Worm (Caenorhabditis elegans): Measurements from ENCODE around the gene mab-5.

Gene mab-5

DNA sequence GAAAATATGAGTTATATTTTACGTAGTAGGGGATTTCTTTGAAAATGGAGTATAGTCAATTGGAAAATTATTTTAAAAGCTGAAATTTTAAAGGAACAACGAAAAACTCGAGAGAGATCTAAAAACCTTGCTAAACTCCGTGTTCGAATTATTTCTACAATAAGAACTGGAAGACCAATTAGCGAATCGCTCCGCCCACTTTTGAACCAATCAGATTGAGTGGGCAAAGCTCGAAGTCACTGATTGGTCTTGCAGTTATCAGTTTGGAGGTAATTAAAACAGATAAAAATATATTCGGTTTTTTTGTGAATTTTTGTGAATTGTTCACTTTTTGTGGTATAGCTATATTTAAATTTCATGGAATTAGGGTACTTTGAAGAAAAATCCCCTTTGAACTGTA is 40.0 kb upstream of the mab-5 start:
- TF ChIP-seq elt-1 (tag; optimal IDR thresholded peaks at IDR 0.05) (no peak), nfya-1 (tag; optimal IDR thresholded peaks at IDR 0.05; ENCODE audit: insufficient read depth) (peak; percentile 98)

DNA sequence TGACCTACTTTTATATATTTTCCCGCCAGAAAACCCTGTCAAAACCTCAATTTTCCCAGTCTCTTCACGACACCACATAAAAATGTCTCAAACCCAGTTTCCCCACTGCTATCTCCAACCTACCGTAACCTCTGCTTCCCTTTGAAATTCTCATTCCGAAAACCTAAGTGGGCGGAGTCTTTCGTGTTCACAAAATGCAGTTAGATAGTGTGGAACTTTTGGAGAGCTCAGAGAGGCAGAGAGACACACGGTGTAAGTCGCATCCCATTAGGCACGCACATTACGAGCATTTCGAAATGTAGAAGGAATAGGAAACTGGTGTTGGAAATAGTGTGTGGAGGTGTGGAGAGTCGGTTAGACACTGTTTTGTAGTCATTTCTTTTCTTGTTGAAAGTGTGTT is 36.6 kb upstream of the mab-5 start:
- TF ChIP-seq egl-5 (tag; optimal IDR thresholded peaks at IDR 0.05) (peak; percentile 100), nfya-1 (tag; optimal IDR thresholded peaks at IDR 0.05; ENCODE audit: insufficient read depth) (peak; percentile 69), nhr-12 (tag; optimal IDR thresholded peaks at IDR 0.05) (no peak)

DNA sequence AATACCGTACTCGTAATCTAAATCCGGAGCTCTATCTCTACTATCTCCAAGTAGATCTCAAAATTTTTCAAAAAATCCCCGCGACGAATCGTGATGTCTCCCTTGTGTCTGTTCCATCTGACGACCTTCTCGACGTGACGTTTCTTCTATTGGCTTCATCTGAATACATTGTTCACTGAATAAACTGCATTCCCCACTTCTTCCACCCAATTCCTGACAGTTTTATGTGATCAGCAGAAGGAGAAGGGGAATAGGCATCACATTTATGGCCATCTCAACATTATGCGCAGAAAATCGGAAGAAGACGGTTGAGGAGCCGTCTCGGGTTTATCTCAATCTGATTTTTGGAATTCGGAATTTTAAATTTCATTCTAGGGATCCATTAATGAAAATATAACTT is 35.7 kb upstream of the mab-5 start:
- TF ChIP-seq lin-15B (tag; optimal IDR thresholded peaks at IDR 0.05) (no peak), nhr-11 (tag; optimal IDR thresholded peaks at IDR 0.05) (no peak), elt-1 (tag; optimal IDR thresholded peaks at IDR 0.05) (no peak), egl-5 (tag; optimal IDR thresholded peaks at IDR 0.05) (peak; percentile 100), jun-1 (tag; optimal IDR thresholded peaks at IDR 0.05) (no peak), elt-3 (tag; optimal IDR thresholded peaks at IDR 0.05) (no peak)

DNA sequence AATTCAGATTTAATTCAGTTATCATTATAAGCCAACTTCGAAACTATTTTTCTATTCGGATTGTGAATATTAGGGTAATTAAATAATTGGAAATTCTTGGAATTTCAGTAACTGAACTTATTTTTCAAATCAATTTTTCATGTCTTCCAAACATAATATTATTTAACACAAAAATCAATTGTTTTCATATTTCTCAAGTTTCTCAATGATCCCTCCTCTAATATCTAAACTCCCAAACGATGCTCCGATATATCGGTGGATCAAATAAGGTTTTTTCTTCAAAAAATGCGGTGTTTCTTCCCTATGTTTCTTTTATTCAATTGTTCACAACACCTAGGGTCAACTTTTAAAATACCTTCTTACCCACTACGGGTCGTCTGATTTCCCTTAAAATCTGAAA is 33.2 kb upstream of the mab-5 start:
- TF ChIP-seq elt-3 (tag; optimal IDR thresholded peaks at IDR 0.05) (no peak), nhr-23 (tag; optimal IDR thresholded peaks at IDR 0.05) (peak; percentile 100), skn-1 (tag; optimal IDR thresholded peaks at IDR 0.05) (peak; percentile 100)

DNA sequence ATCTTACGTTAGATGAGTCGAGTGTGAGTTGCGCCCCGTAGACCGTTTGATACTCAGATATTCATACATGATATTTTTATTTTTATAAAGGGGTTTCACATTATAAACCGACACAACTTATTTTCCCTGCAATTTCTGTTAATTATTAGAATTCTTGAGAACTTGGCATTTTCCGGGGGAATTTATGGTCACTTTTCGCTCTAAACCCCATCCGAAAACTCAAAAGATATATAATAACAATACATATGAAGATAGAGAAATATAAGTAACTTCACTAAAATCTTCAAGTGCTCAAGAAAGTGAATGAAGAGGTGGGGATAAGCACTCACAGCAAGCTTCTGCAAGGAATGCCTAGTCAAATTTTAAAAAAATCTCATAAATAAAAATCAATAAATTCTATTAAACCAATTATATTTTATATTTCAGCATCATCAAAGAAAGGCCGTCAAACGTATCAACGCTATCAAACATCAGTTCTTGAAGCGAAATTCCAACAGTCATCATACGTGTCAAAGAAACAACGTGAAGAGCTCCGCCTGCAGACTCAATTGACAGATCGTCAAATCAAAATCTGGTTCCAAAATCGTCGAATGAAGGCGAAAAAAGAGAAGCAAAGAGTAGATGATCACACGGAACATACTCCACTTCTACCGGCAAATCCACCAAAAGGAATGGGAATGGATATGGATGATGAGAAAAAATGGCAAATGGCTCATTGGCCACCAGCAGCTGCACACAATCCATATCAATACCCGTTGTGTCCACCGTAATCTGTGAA is 32.5 kb upstream of the mab-5 start:
- TF ChIP-seq egl-5 (tag; optimal IDR thresholded peaks at IDR 0.05), result peak; percentile 27
- TF ChIP-seq ZK546.5 (tag; optimal IDR thresholded peaks at IDR 0.05), result no peak
- peak; percentile 100 for TF ChIP-seq skn-1 (tag; optimal IDR thresholded peaks at IDR 0.05)
- TF ChIP-seq snpc-4 (tag; optimal IDR thresholded peaks at IDR 0.05), result no peak
- no peak for TF ChIP-seq egl-27 (tag; optimal IDR thresholded peaks at IDR 0.05)
- peak; percentile 99 for TF ChIP-seq nhr-23 (tag; optimal IDR thresholded peaks at IDR 0.05)
- TF ChIP-seq mdl-1 (tag; optimal IDR thresholded peaks at IDR 0.05), result no peak

DNA sequence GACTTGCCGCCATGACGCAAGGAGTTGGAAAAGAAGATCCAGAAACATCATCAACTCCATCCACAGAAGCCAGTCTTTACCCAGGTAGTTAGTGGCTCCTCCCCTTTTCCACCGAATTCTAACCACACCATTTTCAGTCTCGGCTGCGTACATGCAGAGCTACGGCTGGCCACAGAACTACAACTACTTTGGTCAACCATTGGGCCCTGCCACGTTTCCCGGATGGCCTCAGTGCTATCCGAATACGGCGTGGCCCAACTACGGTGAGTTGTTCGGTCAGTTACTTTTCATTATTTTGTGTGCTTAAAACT is 31.8 kb upstream of the mab-5 start:
- no peak for TF ChIP-seq mml-1 (tag; optimal IDR thresholded peaks at IDR 0.05)
- TF ChIP-seq sea-2 (GFP tag; optimal IDR thresholded peaks at IDR 0.05), result no peak
- TF ChIP-seq daf-12 (tag; optimal IDR thresholded peaks at IDR 0.05), result no peak
- no peak for TF ChIP-seq jun-1 (tag; optimal IDR thresholded peaks at IDR 0.05)
- no peak for TF ChIP-seq nfya-1 (tag; optimal IDR thresholded peaks at IDR 0.05; ENCODE audit: insufficient read depth)
- TF ChIP-seq skn-1 (tag; optimal IDR thresholded peaks at IDR 0.05), result no peak
- no peak for TF ChIP-seq nhr-23 (tag; optimal IDR thresholded peaks at IDR 0.05)
- no peak for TF ChIP-seq mdl-1 (tag; optimal IDR thresholded peaks at IDR 0.05)
- no peak for TF ChIP-seq nhr-67 (tag; optimal IDR thresholded peaks at IDR 0.05)
- no peak for TF ChIP-seq ztf-4 (tag; optimal IDR thresholded peaks at IDR 0.05)
- TF ChIP-seq unc-62 (GFP tag; optimal IDR thresholded peaks at IDR 0.05), result no peak
- no peak for TF ChIP-seq nhr-11 (tag; optimal IDR thresholded peaks at IDR 0.05)
- TF ChIP-seq fkh-2 (tag; optimal IDR thresholded peaks at IDR 0.05), result no peak
- TF ChIP-seq nhr-28 (tag; optimal IDR thresholded peaks at IDR 0.05), result no peak

DNA sequence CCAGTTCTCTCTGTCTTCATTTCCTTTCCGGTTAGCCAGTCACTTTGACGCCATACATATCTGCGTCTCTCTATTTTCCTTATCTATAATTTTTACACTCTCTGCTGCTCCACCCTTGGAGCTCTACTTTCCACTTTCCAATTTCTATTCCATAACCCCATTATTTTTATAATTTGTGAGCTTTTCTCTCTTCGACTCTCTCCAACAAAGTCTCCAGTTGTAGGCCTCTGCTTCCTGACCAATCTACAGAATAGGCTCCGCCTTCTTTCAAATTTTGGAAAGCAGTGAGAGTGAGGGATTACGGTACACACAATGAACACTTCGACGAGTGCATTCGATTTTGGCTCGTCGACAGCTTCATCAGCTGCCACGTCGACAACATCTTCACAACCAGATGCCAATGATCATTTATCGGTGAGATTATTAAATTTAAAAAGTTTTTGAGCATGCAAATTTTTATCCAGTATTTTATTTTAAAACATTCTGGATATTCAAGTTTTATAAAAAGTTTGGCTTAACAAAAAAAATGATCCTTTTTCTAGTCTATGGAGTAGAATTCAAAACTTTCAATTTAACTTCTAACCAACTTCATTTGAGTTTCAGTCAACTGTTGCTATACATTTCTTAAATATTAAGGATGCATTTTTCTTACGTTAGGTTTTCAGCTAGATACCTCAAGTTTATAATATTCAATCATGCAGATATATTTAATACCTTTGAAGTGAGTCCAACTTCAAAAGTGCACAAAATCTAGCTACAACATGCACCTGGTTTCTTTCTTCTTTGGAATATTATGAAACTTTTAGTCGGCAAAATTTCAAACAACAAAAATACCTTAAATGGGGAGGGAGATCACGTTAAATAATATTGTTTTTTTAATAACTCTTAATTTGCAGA is 31.2 kb upstream of the mab-5 start, which contains the start of gene egl-5:
Gene egl-5 (plus strand): TSS at position 216 of the 897 bp plus-strand sequence.
- TF ChIP-seq nhr-237 (tag; optimal IDR thresholded peaks at IDR 0.05), result no peak
- no peak for TF ChIP-seq ZK546.5 (tag; optimal IDR thresholded peaks at IDR 0.05)
- peak; percentile 99 for TF ChIP-seq egl-5 (tag; optimal IDR thresholded peaks at IDR 0.05)
- peak; percentile 79 for TF ChIP-seq nfya-1 (tag; optimal IDR thresholded peaks at IDR 0.05; ENCODE audit: insufficient read depth)
- TF ChIP-seq ceh-28 (tag; optimal IDR thresholded peaks at IDR 0.05), result no peak
- peak; percentile 100 for TF ChIP-seq nhr-23 (tag; optimal IDR thresholded peaks at IDR 0.05)
- TF ChIP-seq skn-1 (tag; optimal IDR thresholded peaks at IDR 0.05), result peak; percentile 100
- no peak for TF ChIP-seq jun-1 (tag; optimal IDR thresholded peaks at IDR 0.05)
